Worm (Caenorhabditis elegans) whole organism, L4/young adult: ENCODE results near the gene gsp-1.

Experiments
- W03F9.2 ChIP-seq: fragments of 150-350 bp; optimal IDR thresholded peaks from 2 replicates; lab custom pipeline; 2014; ENCODE audit warnings: missing biosample characterization, missing genetic modification characterization
- dao-5 ChIP-seq: sonication (generic microtip); optimal IDR thresholded peaks from 2 replicates; lab custom pipeline; 2016; ENCODE audit warnings: missing genotype, missing genetic modification characterization, moderate library complexity, missing compliant biosample characterization
- him-1 ChIP-seq: sonication (generic microtip); optimal IDR thresholded peaks from 2 replicates; lab custom pipeline; 2016; ENCODE audit warnings: missing genotype, missing genetic modification reagents, missing genetic modification characterization, missing compliant biosample characterization

Gene gsp-1

DNA sequence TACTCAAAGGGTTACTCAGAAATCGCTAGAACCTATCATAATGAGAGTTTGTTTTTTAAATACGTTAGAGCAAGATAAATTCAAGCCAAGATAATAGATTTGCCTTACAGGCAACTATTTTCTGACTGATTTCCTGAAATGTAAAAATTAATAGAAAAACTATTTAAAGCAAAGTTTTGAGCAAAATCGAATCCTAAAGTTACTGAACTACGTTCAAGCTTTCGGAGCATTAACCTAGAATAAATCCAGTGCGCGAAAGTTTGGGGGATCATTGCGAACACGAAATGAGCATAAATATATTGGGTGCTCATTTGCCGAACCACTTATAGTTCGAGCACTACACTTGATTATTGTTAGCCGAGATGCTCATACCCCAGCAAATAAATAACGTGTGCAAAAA, 10.6 kb upstream of the gsp-1 start, which contains the start of gene ceh-22:
Gene ceh-22, plus strand, starts transcription at position 301 of the 400 bp plus-strand sequence.
- no peak for TF ChIP-seq him-1 (tag; lab: Kevin White, UChicago)
- TF ChIP-seq W03F9.2 (tag; lab: Kevin White, UChicago): no peak
- no peak for TF ChIP-seq dao-5

DNA sequence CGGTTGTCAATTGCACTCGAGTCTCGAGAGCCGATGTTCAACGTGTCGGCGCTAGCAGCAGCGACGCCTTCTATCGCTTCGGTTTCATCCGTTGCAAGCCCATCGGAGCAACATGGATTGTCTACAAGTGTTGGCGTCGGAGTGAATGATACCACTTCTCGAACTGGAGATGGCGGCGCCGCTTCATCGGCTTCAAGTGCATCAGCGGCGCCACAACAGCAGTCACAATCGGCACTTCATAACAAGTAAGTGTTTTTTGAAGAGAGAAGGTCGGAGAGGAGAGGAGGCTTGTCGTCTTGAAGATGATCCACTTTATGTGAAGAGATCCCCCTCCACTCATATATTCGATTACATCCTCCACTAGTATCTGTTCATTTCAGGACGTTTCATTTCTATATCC, 9.6 kb upstream of the gsp-1 start:
- no peak for TF ChIP-seq W03F9.2 (tag; lab: Kevin White, UChicago)
- TF ChIP-seq him-1 (tag; lab: Kevin White, UChicago): no peak
- TF ChIP-seq dao-5: no peak

DNA sequence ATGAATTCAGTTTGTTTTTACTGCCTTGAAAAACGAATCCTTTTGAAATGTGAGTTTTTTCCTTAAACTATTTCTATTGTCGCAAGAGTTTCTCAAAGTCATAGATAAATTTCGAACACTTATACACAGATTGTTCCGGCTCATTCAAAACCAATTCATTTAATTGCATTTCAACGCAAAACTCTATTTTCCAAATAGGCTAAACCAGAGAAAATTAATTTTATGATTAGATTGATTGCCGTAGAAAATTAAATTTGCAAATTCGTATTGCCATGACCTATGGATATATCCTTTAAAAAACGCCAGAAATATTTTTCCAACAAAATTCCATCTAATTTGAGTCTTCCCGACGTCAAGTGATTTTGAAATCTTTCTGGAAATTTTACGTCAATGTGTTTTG, 6.2 kb upstream of the gsp-1 start:
- TF ChIP-seq W03F9.2 (tag; lab: Kevin White, UChicago) (no peak), dao-5 (no peak), him-1 (tag; lab: Kevin White, UChicago) (no peak)

DNA sequence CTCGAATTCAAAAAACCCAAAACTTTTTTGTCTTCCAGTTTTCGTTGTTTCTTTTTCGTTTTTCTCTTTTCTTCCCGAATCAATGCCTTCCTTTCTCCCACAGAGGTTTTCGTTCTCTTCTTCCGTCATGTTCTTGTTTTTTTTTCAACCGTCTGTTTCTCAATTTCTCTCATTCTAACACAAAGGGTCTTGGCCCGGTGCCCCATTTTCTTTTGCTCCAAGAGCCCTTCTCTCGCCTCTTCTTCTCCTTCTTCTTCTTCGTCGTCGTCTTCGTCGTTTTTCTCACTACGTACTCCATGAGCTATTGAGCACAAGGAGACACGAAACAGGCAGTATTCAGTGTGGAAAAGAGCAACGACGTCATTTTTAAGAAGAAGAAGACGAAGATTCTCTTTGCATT, 4.8 kb upstream of the gsp-1 start:
- TF ChIP-seq him-1 (tag; lab: Kevin White, UChicago) (peak; percentile 71), dao-5 (no peak), W03F9.2 (tag; lab: Kevin White, UChicago) (no peak)

DNA sequence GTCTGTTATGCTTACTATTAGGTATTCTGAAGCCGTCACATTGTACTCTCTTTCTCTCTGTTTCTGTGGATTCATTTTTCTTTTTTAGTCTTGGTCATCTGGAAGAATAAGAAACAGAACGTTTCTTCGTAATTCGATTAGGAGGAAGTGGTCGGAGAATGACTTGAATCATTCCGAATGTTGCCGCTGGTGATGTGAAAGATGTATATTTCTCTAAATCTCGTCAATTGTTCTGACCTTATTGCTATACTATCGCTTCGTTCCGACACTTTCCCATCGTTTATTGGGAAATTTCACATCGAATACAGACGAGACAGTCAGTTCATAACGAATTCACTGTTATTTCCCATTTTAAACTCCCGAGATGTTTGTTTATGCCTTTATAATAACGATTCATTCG, 3.1 kb upstream of the gsp-1 start:
- TF ChIP-seq W03F9.2 (tag; lab: Kevin White, UChicago) (no peak), dao-5 (no peak), him-1 (tag; lab: Kevin White, UChicago) (no peak)

DNA sequence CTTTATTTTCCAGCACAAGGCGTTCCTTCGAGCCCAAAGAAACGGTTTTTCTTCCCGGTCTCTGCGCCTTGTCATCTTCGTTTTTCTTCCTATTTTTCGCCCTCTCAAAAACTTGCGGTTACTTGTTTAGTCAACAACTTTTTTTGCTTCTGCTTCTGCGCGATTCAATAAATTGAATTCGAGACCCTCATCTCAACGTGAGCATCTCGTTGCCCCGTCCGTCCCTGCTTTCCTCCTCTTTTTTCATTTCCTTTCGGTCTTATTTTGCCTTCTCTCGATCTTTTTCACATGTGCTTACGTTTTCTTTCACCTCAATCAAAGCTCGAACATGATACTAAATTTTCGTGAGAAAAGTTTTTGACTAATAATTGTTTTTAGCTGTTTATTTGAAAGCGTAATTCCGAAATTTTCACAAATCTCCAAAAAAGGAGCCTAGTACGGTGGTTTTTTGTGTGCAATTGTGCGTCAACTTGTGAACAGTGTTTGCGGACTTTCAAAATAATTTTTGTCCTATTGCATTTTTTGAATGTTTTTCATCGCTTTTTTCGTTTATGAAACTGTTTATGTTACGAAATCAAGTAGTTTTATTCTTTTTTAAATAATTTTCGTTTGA, 2.1 kb upstream of the gsp-1 start:
- no peak for TF ChIP-seq W03F9.2 (tag; lab: Kevin White, UChicago)
- no peak for TF ChIP-seq dao-5
- TF ChIP-seq him-1 (tag; lab: Kevin White, UChicago): no peak

DNA sequence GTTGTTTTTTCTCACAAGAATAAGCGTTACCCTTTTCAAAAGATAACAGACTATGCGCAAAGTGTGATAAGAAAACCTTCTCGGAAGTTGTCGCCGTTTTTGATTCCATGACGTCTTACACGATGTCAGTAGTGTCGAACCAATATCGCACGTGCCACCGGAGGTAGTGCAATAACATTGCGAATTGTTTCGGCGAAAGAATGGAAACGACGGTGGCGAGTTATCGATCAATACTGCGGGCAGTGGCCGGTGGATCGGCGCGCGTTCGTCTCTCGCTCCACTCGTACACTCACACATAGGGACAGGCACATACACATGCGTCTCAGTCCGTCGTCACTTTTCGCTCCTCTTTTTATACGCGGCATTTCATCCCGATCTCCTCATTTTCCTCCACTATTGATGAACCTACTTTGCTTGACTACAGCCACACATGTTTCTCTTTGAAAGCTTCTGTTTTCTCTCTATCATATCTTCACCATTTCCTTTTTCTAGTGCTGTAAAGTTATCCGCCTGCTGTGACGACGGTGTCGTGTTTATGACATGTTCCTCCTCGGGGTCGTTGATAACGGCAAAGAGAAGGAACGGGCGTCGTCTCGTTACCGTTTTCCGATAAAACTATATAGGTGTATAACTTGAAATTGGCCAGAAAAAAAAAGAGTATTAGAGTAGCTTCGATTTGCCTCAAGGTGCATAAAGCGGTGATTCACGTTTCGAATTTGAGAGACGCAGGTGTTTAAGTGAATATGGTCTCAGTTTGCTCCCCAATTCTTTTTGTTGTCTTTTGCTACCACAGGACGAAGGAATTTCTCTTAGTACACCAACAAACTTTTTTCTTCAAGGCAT, 884 bp upstream of the gsp-1 start:
- no peak for TF ChIP-seq him-1 (tag; lab: Kevin White, UChicago)
- TF ChIP-seq W03F9.2 (tag; lab: Kevin White, UChicago): no peak
- no peak for TF ChIP-seq dao-5

DNA sequence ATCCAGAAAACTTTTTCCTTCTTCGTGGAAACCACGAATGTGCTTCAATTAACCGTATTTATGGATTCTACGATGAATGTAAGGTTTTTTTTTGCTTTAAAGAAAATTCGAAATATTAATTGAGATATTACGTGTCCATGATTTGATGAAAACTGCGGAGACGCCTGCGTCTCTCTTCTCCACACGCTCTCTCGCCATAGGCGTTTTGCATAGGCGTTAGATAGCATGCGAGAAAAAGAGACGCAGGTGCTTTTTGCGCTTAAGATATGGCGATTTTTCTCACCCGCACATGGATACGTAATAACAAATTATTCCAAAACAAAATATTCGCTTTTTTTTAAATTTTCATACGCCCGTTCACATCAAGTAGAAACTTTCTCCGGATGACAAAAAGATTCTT, 1.2 kb downstream of the gsp-1 start:
- TF ChIP-seq him-1 (tag; lab: Kevin White, UChicago) (no peak), W03F9.2 (tag; lab: Kevin White, UChicago) (no peak), dao-5 (no peak)

DNA sequence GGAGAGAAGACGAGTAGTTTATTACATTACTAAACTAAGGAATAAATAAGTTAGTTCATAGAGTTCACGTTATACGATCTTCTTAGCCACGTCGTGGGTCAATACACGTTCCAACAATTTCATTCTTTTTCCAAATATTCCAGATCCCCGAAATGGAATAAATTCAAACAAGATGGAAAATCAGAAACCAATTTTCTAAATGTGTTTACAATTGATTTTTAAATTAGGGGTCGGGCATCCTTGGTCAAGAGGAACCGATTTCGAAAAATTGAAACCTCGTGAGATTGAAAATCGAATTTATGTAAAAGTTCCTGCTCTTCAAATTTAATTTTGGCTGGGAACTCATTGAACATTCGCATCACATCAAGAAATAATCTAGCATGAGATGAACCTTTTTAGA, 2.5 kb downstream of the gsp-1 start:
- TF ChIP-seq W03F9.2 (tag; lab: Kevin White, UChicago) (no peak), dao-5 (no peak)

DNA sequence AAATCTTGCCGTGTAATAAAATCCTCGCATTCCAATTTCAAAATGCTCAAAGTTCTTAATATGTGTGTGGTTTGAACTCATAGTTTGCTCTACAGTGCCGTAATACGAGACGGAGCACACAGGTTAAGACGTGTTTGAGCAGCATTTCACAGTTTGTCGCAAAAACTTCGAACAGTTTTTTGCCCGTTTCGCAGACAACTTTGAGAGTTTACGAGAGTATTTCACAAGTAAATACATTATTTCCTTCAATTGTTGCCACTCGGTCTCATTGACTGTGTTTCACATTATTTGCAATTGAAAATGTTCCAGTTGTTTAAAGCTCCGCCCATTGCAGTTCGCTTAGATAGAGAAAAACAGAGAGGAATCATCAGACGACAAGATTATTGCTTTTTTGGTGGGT, 5.4 kb downstream of the gsp-1 start, which contains the start of gene F29F11.20:
Gene F29F11.20, plus strand, starts transcription at position 301 of the 400 bp plus-strand sequence.
- TF ChIP-seq W03F9.2 (tag; lab: Kevin White, UChicago) (no peak), him-1 (tag; lab: Kevin White, UChicago) (no peak), dao-5 (no peak)

DNA sequence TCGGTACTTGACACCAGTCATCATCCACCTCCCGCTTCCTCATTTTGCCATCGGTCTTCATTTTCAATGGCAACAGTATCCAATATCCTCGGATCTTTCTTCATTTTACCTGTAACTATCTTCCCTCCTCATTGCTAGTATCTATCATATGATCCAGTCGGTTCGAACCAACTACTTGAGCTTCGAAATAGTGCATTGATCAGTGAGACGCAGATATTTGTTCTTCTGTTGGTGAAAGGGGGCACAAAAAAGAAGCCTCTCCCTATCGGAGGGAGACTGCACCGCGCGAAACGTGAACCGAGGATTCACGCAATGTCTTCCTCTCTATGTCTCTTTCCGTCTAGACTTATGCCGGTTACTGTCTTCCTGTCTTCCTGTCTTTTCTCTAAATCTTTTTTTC, 9.1 kb downstream of the gsp-1 start:
- TF ChIP-seq W03F9.2 (tag; lab: Kevin White, UChicago) (no peak), him-1 (tag; lab: Kevin White, UChicago) (no peak), dao-5 (no peak)

DNA sequence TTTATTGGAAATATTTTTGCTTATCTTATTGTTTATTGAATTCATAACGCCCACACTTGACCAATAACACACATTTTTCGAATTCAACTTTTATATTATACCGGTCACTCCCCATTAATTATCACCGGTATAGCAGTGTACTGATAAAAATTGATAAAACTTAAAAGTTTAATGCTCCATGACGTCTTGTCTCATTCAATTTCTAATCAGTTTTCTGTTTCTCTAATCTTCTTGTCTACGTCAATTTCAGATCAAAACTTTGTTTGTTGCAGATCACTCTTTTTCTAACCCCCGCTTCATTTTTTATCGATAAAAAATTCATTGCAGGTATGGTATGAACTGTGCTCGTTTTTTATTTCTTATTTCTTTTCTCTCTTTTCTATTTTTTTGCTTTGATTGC, 11.5 kb downstream of the gsp-1 start:
- peak; percentile 18 for TF ChIP-seq W03F9.2 (tag; lab: Kevin White, UChicago)
- TF ChIP-seq him-1 (tag; lab: Kevin White, UChicago): no peak

DNA sequence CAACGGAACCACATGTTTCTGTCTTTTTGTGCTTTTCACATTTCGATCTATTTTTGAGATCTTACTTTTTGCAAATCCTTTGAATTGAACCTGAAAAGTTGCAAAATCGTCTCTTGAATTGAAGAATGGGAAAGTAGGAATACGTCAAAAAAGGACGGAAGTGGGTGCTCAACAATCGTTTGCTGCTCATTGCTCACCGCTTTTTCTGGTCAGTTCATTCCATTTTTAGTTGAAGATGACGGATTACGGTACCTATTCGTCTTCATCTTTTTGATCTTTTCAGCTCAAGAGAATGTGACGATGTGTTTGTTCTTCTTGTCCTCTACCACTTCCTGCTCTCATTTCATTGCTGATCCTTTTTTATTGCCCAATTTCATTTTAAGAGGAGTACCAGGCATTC, 13.0 kb downstream of the gsp-1 start, which contains the start of gene C05A2.4:
Gene C05A2.4, plus strand, starts transcription at position 301 of the 400 bp plus-strand sequence.
- TF ChIP-seq dao-5: no peak
- no peak for TF ChIP-seq W03F9.2 (tag; lab: Kevin White, UChicago)
- TF ChIP-seq him-1 (tag; lab: Kevin White, UChicago): no peak

DNA sequence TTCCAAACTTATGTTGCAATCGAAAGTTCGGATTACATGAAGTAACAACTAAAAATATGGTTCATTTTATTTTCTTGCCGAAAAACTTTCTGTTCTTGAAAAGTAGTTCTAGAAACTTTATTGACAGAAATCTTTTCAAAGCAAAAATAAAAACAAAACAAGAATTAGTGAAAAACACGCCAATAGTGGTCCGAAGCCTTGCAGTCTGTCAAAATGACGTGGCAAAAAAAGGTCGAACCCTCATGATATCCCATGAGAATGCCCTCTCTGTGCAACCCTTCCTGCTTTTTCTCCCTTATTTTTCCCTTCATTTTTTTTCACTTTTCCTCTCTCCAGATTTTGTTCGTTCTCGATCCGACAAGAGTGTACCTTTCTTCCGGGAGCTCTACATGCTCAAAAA, 16.9 kb downstream of the gsp-1 start:
- TF ChIP-seq him-1 (tag; lab: Kevin White, UChicago) (no peak), dao-5 (no peak), W03F9.2 (tag; lab: Kevin White, UChicago) (no peak)
